Fruit fly (Drosophila melanogaster): ENCODE measurements around the gene sr.

The sr gene

dm6 chr3R:18083297-18083696, 7.3 kb upstream of the sr start:
- no peak for TF ChIP-seq CTCF (optimal IDR thresholded peaks at IDR 0.05)
- TF ChIP-seq CG8478 (optimal IDR thresholded peaks at IDR 0.05), result no peak

DNA sequence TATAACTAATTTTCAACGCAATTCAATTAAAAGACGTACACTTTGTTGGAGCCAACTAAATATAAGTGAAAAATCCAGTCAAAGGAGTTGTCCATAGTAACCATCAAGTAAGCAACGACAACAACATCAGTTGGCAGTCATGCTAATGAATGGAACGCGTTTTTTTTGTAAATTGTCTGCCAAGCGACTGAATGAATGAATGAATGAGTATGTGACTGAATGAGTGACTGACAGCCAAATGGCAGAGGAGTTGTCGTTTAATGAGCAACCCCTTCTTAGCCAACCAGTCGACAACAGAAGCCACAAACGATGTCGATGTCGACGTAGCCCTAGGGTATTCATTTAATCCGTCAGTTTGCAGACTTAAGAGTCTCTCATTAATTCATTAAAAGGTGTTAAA, 2.4 kb upstream of the sr start:
- no peak for TF ChIP-seq CTCF (optimal IDR thresholded peaks at IDR 0.05)
- no peak for TF ChIP-seq CG8478 (optimal IDR thresholded peaks at IDR 0.05)

DNA sequence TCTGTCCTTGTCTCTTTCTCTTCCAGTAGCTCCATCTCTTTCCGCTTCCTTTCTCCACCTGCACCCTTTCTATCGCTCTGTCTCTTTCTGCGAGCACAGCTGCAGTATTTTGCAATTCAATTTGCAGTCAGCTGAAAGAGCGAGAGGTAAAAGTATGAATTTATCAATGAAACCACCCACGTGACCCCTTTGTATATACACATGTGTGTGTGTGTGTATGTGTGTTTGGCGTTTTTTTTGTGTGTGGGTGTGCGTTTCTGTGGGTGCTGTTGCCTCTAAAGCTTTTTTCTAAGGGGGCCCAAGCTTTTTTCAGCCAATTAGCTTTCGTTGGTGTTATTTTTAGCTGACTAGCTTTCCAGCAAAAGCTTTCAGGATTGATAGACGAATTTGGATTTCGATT, 1.2 kb upstream of the sr start:
- TF ChIP-seq CTCF (optimal IDR thresholded peaks at IDR 0.05) (no peak), CG8478 (optimal IDR thresholded peaks at IDR 0.05) (no peak)

DNA sequence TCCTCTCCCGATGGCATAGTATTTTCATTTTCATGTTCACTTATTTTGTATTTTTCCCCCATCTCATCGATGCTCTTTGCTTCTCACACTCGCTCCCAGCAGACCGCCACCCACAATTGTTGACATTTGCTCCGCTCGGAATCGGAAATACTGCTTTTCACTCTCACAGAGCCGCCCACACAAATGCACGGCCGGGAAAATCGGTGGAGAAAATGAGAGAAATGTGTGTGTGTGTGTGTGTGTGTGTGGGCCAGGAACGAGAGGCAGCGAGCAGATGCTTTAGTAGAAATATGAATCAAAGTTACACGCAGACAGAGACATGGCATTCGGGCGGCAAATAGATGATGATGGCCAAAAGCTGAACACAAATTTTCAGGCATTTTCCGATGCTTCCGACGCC, 4.0 kb downstream of the sr start:
- TF ChIP-seq CTCF (optimal IDR thresholded peaks at IDR 0.05) (no peak), CG8478 (optimal IDR thresholded peaks at IDR 0.05) (no peak)

- TF ChIP-seq CTCF (optimal IDR thresholded peaks at IDR 0.05) (no peak), CG8478 (optimal IDR thresholded peaks at IDR 0.05) (no peak)
Observed at dm6 chr3R:18097531-18097930, 6.9 kb downstream of the sr start.

DNA sequence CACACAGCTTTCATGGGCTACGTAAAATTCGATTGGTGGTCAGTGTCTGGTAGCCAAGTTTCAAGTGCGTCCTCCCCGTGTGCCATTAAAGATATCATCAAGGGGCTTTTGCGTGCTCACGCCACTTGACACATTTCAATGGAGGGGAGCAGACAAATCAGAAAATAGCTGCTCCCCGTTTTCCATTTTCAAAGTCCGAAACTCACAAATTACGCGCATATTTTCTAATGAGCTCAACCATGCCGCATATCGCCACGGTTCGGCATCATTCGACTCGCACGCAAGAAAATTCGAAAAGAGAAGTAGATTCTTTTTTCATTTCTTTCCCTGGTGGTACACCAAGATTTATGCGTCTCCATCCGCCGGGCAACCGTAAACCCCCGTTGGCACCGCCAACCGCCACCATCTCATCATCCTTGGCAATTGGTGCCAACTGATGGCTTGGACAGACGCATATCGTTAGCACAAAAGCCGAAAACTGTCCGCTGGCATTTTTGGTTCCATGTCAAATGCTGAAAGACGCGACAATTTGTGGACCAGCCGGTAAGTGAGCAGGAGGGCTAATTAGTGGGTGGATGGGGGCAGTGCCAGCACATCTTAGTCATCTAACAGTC, 12.7 kb downstream of the sr start:
- TF ChIP-seq CG8478 (optimal IDR thresholded peaks at IDR 0.05) (no peak), CTCF (optimal IDR thresholded peaks at IDR 0.05) (no peak)

- TF ChIP-seq CG8478 (optimal IDR thresholded peaks at IDR 0.05), result no peak
Observed at dm6 chr3R:18104261-18104792, 13.7 kb downstream of the sr start.

DNA sequence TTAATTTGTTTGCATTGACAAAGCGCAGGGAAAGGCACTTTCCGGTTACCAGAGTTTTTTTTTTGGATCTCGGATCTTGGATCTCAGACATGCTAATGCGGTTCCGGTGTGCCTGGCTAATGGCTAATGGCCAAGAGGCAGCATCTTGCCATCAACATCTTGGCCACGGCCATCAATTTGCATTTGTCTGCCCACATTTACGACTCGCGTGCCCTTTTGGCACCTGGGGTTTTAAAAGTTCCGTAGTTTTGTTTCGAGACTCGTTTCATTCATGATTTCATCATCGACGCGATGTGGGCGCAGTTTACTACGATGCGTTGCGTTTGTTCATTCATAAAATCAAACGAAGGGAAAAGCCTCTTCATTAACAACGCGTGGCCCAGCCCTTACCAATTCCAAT, 15.5 kb downstream of the sr start:
- TF ChIP-seq CTCF (optimal IDR thresholded peaks at IDR 0.05), result no peak
- TF ChIP-seq CG8478 (optimal IDR thresholded peaks at IDR 0.05), result no peak

- no peak for TF ChIP-seq CTCF (optimal IDR thresholded peaks at IDR 0.05)
- no peak for TF ChIP-seq CG8478 (optimal IDR thresholded peaks at IDR 0.05)
Observed at dm6 chr3R:18107575-18107974, 17.0 kb downstream of the sr start.

DNA sequence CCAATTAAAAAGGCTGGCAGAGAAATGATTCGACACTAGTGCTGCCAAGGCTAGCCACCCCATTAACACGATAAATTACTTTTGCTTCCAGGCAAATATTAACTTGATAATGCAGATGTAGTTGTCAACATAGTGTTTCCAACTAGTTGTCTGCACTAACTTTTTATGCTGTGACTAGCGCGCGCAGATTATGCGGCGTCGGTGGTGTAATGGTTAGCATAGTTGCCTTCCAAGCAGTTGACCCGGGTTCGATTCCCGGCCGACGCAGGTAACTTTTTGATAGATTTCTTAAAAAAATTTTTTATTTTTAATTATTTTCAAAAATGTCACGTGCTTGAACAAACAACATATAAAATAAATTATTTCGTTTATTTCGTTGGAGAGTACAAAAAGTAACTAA, 17.8 kb downstream of the sr start:
- no peak for TF ChIP-seq CG8478 (optimal IDR thresholded peaks at IDR 0.05)
- no peak for TF ChIP-seq CTCF (optimal IDR thresholded peaks at IDR 0.05)

DNA sequence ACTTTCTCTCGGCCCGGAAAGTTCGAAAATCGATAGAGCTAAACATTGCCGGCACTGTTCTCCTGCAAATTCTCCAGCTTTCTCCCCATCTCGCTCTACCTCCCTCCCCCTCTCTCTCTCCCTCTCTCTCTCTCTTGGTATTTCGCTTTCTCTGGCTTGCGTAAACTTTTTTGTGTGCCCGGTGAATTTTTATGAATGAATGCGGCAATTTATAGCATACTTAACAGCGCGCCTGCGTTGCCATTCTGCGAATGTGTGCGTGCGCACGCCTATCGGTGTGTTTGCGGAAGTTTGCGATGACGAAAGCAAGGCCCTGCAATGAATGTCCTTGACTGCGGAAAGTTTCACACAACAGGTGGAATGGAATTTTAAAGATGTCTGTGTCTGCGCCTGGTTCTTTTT, 21.1 kb downstream of the sr start:
- no peak for TF ChIP-seq CG8478 (optimal IDR thresholded peaks at IDR 0.05)
- TF ChIP-seq CTCF (optimal IDR thresholded peaks at IDR 0.05), result no peak

- TF ChIP-seq CG8478 (optimal IDR thresholded peaks at IDR 0.05) (no peak), CTCF (optimal IDR thresholded peaks at IDR 0.05) (no peak)
Observed at dm6 chr3R:18114834-18115233, 24.2 kb downstream of the sr start.

dm6 chr3R:18117525-18117924, 26.9 kb downstream of the sr start:
- TF ChIP-seq CG8478 (optimal IDR thresholded peaks at IDR 0.05) (no peak), CTCF (optimal IDR thresholded peaks at IDR 0.05) (no peak)

DNA sequence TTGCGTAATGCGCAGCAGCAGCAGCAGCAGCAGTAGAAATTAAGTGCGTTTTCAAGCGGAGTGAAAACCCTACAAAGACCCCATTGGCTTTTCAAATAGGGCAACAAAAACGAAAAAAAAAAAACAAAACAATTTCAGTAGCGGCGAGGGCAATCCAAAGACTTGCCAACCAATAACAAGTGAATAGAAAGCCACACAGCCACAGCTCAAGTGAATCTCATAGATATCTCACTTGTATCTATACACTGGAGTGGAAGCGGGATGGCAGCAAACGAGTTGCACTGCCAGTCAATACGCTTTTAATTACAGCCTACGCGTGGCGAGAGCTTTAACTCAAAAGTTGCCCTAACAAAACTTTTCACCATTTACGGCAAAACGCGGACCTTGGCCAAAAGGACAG, 27.6 kb downstream of the sr start:
- TF ChIP-seq CTCF (optimal IDR thresholded peaks at IDR 0.05), result no peak
- no peak for TF ChIP-seq CG8478 (optimal IDR thresholded peaks at IDR 0.05)

- TF ChIP-seq CG8478 (optimal IDR thresholded peaks at IDR 0.05), result no peak
- no peak for TF ChIP-seq CTCF (optimal IDR thresholded peaks at IDR 0.05)
Observed at dm6 chr3R:18118695-18119094, 28.1 kb downstream of the sr start.

dm6 chr3R:18121385-18122151, 31.0 kb downstream of the sr start:
- peak; percentile 59 to 64 for TF ChIP-seq CTCF (optimal IDR thresholded peaks at IDR 0.05)
- TF ChIP-seq CG8478 (optimal IDR thresholded peaks at IDR 0.05), result no peak
